Worm (Caenorhabditis elegans) whole organism, L4 larva: ENCODE measurements around the gene K10C2.7.

Source experiments
- F26F4.8 ChIP-seq: fragments of 200-800 bp; sonication (Bioruptor generic); conservative IDR thresholded peaks from 2 replicates; pipeline ENCODE4 v1.3.6; 2022; ENCODE audit warnings: missing genetic modification characterization, missing compliant biosample characterization
- F49E8.2 ChIP-seq: sonication (generic microtip); optimal IDR thresholded peaks from 2 replicates; lab custom pipeline; 2016; ENCODE audit warnings: missing compliant biosample characterization, mild to moderate bottlenecking, missing genetic modification characterization, borderline replicate concordance
- T20F7.1 ChIP-seq: fragments of 200-800 bp; sonication (Bioruptor generic); optimal IDR thresholded peaks from 2 replicates; lab custom pipeline; 2018; ENCODE audit warnings: mild to moderate bottlenecking, missing genetic modification characterization, missing compliant biosample characterization
- Y48G9A.11 ChIP-seq: fragments of 200-800 bp; sonication (Bioruptor generic); IDR thresholded peaks from 2 replicates; pipeline ENCODE4 v1.3.6; 2022; ENCODE audit warnings: missing genetic modification reagents, missing genetic modification characterization, missing compliant biosample characterization
- ceh-28 ChIP-seq: fragments of 150-350 bp; optimal IDR thresholded peaks from 2 replicates; lab custom pipeline; 2014; ENCODE audit warnings: missing biosample characterization, missing genetic modification reagents, missing genetic modification characterization
- ceh-32 ChIP-seq: sonication (generic microtip); optimal IDR thresholded peaks from 2 replicates; lab custom pipeline; 2016; ENCODE audit warnings: mild to moderate bottlenecking, missing genetic modification characterization, missing compliant biosample characterization; ENCODE audit not compliant: poor library complexity
- ceh-44 ChIP-seq: fragments of 200-800 bp; sonication (Bioruptor generic); IDR thresholded peaks from 2 replicates; pipeline ENCODE4 v1.3.6; 2022; ENCODE audit warnings: missing genetic modification reagents, missing genetic modification characterization, missing compliant biosample characterization
- ceh-62 ChIP-seq: sonication (generic microtip); optimal IDR thresholded peaks from 2 replicates; lab custom pipeline; 2017; ENCODE audit warnings: missing biosample characterization, missing genetic modification characterization
- ces-1 ChIP-seq: fragments of 150-350 bp; sonication (generic microtip); optimal IDR thresholded peaks from 4 replicates; lab custom pipeline; 2014; ENCODE audit warnings: missing biosample characterization, missing genetic modification reagents, missing genetic modification characterization
- ctbp-1 ChIP-seq: fragments of 200-800 bp; sonication (Bioruptor generic); IDR thresholded peaks from 2 replicates; pipeline ENCODE4 v1.3.6; 2022; ENCODE audit warnings: missing genetic modification reagents, missing genetic modification characterization, missing compliant biosample characterization
- daf-12 ChIP-seq: fragments of 150-350 bp; optimal IDR thresholded peaks from 2 replicates; lab custom pipeline; 2014; ENCODE audit warnings: missing biosample characterization, missing genetic modification reagents, missing genetic modification characterization
- daf-16 ChIP-seq, 3 experiments: sonication (generic microtip); optimal IDR thresholded peaks; 2 replicates each; lab custom pipeline; 2016 to 2017; ENCODE audit warnings: missing genetic modification characterization in 3 of 3, missing genetic modification reagents in 3 of 3, mild to moderate bottlenecking in 2 of 3, missing compliant biosample characterization in 2 of 3, missing biosample characterization in 1 of 3, moderate library complexity in 1 of 3
- dmd-6 ChIP-seq: fragments of 200-800 bp; sonication (Bioruptor generic); IDR thresholded peaks from 2 replicates; pipeline ENCODE4 v1.3.6; 2022; ENCODE audit warnings: missing genetic modification reagents, missing genetic modification characterization, missing compliant biosample characterization
- dmd-8 ChIP-seq: fragments of 200-800 bp; sonication (Bioruptor generic); IDR thresholded peaks from 2 replicates; pipeline ENCODE4 v1.3.6; 2022; ENCODE audit warnings: missing genetic modification characterization, missing compliant biosample characterization
- dve-1 ChIP-seq: sonication (generic microtip); optimal IDR thresholded peaks from 2 replicates; lab custom pipeline; 2017; ENCODE audit warnings: antibody characterized with exemption, mild to moderate bottlenecking, missing genetic modification characterization, missing compliant biosample characterization; ENCODE audit not compliant: insufficient read depth
- egl-27 ChIP-seq: sonication (generic microtip); optimal IDR thresholded peaks from 3 replicates; lab custom pipeline; 2017; ENCODE audit warnings: missing biosample characterization, missing genetic modification reagents, missing genetic modification characterization
- fkh-10 ChIP-seq: fragments of 150-350 bp; optimal IDR thresholded peaks from 2 replicates; lab custom pipeline; 2014; ENCODE audit warnings: missing biosample characterization, missing genetic modification reagents, missing genetic modification characterization
- gei-8 ChIP-seq: fragments of 200-800 bp; sonication (Bioruptor generic); optimal IDR thresholded peaks from 2 replicates; lab custom pipeline; 2018; ENCODE audit warnings: mild to moderate bottlenecking, missing genetic modification characterization, missing compliant biosample characterization
- hif-1 ChIP-seq, 2 experiments: sonication (generic microtip); optimal IDR thresholded peaks; 2 replicates each; lab custom pipeline; 2016 to 2017; ENCODE audit warnings: missing compliant biosample characterization in 2 of 2, missing genetic modification characterization in 2 of 2, missing genetic modification reagents in 2 of 2, missing genotype in 2 of 2, mild to moderate bottlenecking in 1 of 2
- hlh-11 ChIP-seq: fragments of 200-800 bp; sonication (Bioruptor generic); optimal IDR thresholded peaks from 2 replicates; lab custom pipeline; 2018; ENCODE audit warnings: mild to moderate bottlenecking, missing genetic modification characterization, missing compliant biosample characterization
- hlh-30 ChIP-seq: sonication (generic microtip); optimal IDR thresholded peaks from 2 replicates; lab custom pipeline; 2017; ENCODE audit warnings: antibody characterized with exemption, mild to moderate bottlenecking, missing genetic modification characterization, missing compliant biosample characterization; ENCODE audit not compliant: insufficient read depth
- lim-7 ChIP-seq: fragments of 200-800 bp; sonication (Bioruptor generic); IDR thresholded peaks from 2 replicates; pipeline ENCODE4 v1.3.6; 2022; ENCODE audit warnings: missing genetic modification characterization, missing compliant biosample characterization
- lin-1 ChIP-seq: fragments of 200-800 bp; sonication (Bioruptor generic); IDR thresholded peaks from 2 replicates; pipeline ENCODE4 v1.3.6; 2022; ENCODE audit warnings: missing genetic modification reagents, missing genetic modification characterization, missing compliant biosample characterization
- lin-29 ChIP-seq: fragments of 200-800 bp; sonication (Bioruptor generic); IDR thresholded peaks from 2 replicates; pipeline ENCODE4 v1.3.6; 2022; ENCODE audit warnings: missing genetic modification reagents, missing genetic modification characterization, missing compliant biosample characterization
- lin-38 ChIP-seq: fragments of 200-800 bp; sonication (Bioruptor generic); IDR thresholded peaks from 2 replicates; pipeline ENCODE4 v1.3.6; 2022; ENCODE audit warnings: missing genetic modification reagents, missing genetic modification characterization, missing compliant biosample characterization
- lin-39 ChIP-seq: fragments of 150-350 bp; optimal IDR thresholded peaks from 2 replicates; lab custom pipeline; 2014; ENCODE audit warnings: missing biosample characterization, missing genetic modification reagents, missing genetic modification characterization
- mdl-1 ChIP-seq, 2 experiments: fragments of 150-350 bp in 1 of 2; sonication (generic microtip) in 1 of 2; optimal IDR thresholded peaks; 2 replicates each; lab custom pipeline; 2014 to 2017; ENCODE audit warnings: missing biosample characterization in 2 of 2, missing genetic modification characterization in 2 of 2
- mdt-29 ChIP-seq: fragments of 200-800 bp; sonication (Bioruptor generic); IDR thresholded peaks from 2 replicates; pipeline ENCODE4 v1.3.6; 2022; ENCODE audit warnings: missing genetic modification reagents, missing genetic modification characterization, missing compliant biosample characterization
- mxl-3 ChIP-seq: fragments of 200-800 bp; sonication (Bioruptor generic); optimal IDR thresholded peaks from 2 replicates; lab custom pipeline; 2018; ENCODE audit warnings: mild to moderate bottlenecking, missing genetic modification characterization, missing compliant biosample characterization
- nhr-111 ChIP-seq: fragments of 200-800 bp; sonication (Bioruptor generic); optimal IDR thresholded peaks from 2 replicates; lab custom pipeline; 2018; ENCODE audit warnings: mild to moderate bottlenecking, missing genetic modification characterization, missing compliant biosample characterization
- nhr-28 ChIP-seq: fragments of 150-350 bp; optimal IDR thresholded peaks from 2 replicates; lab custom pipeline; 2014; ENCODE audit warnings: missing biosample characterization, missing genetic modification characterization
- nhr-48 ChIP-seq: sonication (generic microtip); optimal IDR thresholded peaks from 2 replicates; lab custom pipeline; 2016; ENCODE audit warnings: mild to moderate bottlenecking, missing genetic modification characterization, missing compliant biosample characterization
- nhr-6 ChIP-seq: fragments of 150-350 bp; optimal IDR thresholded peaks from 2 replicates; lab custom pipeline; 2014; ENCODE audit warnings: missing biosample characterization, missing genetic modification characterization
- nhr-76 ChIP-seq: fragments of 150-350 bp; optimal IDR thresholded peaks from 2 replicates; lab custom pipeline; 2014; ENCODE audit warnings: missing biosample characterization, missing genetic modification characterization
- php-3 ChIP-seq: fragments of 200-800 bp; sonication (Bioruptor generic); IDR thresholded peaks from 2 replicates; pipeline ENCODE4 v1.3.6; 2022; ENCODE audit warnings: missing genetic modification reagents, missing genetic modification characterization, missing compliant biosample characterization
- pqm-1 ChIP-seq: sonication (generic microtip); optimal IDR thresholded peaks from 2 replicates; lab custom pipeline; 2017; ENCODE audit warnings: missing biosample characterization, missing genetic modification characterization
- snpc-4 ChIP-seq: fragments of 150-350 bp; optimal IDR thresholded peaks from 2 replicates; lab custom pipeline; 2014; ENCODE audit warnings: missing biosample characterization, missing genetic modification characterization
- spr-1 ChIP-seq: sonication (generic microtip); optimal IDR thresholded peaks from 2 replicates; lab custom pipeline; 2016; ENCODE audit warnings: mild to moderate bottlenecking, missing genetic modification characterization, missing compliant biosample characterization
- spr-3 ChIP-seq: fragments of 200-800 bp; sonication (Bioruptor generic); optimal IDR thresholded peaks from 2 replicates; lab custom pipeline; 2018; ENCODE audit warnings: mild to moderate bottlenecking, missing genetic modification characterization, missing compliant biosample characterization
- unc-39 ChIP-seq: sonication (generic microtip); optimal IDR thresholded peaks from 2 replicates; lab custom pipeline; 2017; ENCODE audit warnings: missing biosample characterization, missing genetic modification characterization
- vab-7 ChIP-seq: fragments of 200-800 bp; sonication (Bioruptor generic); IDR thresholded peaks from 2 replicates; pipeline ENCODE4 v1.3.6; 2022; ENCODE audit warnings: missing genetic modification reagents, missing genetic modification characterization, missing compliant biosample characterization
- zag-1 ChIP-seq: fragments of 150-350 bp; optimal IDR thresholded peaks from 2 replicates; lab custom pipeline; 2014; ENCODE audit warnings: missing biosample characterization, missing genetic modification characterization
- zfp-2 ChIP-seq: sonication (generic microtip); optimal IDR thresholded peaks from 2 replicates; lab custom pipeline; 2016; ENCODE audit warnings: mild to moderate bottlenecking, missing genetic modification characterization, missing compliant biosample characterization
- ztf-11 ChIP-seq: fragments of 150-350 bp; optimal IDR thresholded peaks from 2 replicates; lab custom pipeline; 2014; ENCODE audit warnings: missing biosample characterization, missing genetic modification characterization

The K10C2.7 gene

DNA sequence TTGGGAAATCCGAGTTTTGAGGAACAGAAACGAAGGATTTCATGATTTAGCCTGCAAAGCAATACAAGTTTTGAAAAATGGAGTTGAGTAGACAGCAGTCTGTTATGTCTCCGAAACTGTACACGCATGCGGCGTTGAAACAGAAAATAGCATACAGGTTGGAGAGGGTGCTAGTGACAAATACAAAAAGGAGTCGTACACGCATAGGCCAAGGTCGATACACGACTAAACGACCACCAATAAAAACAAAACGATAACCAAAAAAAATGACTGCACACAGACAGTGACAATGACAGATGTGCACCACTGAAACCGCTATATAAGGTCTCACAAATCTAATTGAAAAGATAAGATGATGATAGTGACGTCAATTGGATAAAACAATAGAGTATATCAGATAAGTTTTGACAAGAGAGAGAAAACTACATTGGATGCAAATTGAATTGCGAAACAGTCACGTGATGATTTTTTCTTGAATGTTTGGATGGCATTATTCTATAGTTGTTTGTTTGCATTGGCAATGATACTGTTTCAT is 5.7 kb upstream of the K10C2.7 start, which contains the start of gene fah-1 (continued):
- TF ChIP-seq vab-7 (GFP tag; lab: Robert Waterston, UW): no peak
- TF ChIP-seq mxl-3 (GFP tag; lab: Kevin White, UChicago): no peak
- TF ChIP-seq ceh-28 (tag; lab: Kevin White, UChicago): no peak
- no peak for TF ChIP-seq nhr-6 (tag; lab: Kevin White, UChicago)
- TF ChIP-seq daf-12 (tag; lab: Kevin White, UChicago): no peak
- no peak for TF ChIP-seq gei-8 (GFP tag; lab: Kevin White, UChicago)
- no peak for TF ChIP-seq hif-1 (tag; optimal IDR thresholded peaks at IDR 0.05; lab: Kevin White, UChicago)
- no peak for TF ChIP-seq egl-27 (tag; lab: Kevin White, UChicago)
- peak; percentile 71; the same call in 1 of the 2 replicates for TF ChIP-seq php-3 (GFP tag; lab: Robert Waterston, UW)
- no peak for TF ChIP-seq unc-39 (tag; lab: Kevin White, UChicago)
- no peak for TF ChIP-seq daf-16 (GFP tag; optimal IDR thresholded peaks at IDR 0.05; lab: Kevin White, UChicago)
- TF ChIP-seq daf-16 (tag; optimal IDR thresholded peaks at IDR 0.05; lab: Kevin White, UChicago): peak; percentile 73
- TF ChIP-seq nhr-76 (tag; lab: Kevin White, UChicago): no peak
- no peak for TF ChIP-seq zag-1 (tag; lab: Kevin White, UChicago)
- no peak for TF ChIP-seq lin-1 (GFP tag; lab: Robert Waterston, UW)
- TF ChIP-seq F26F4.8 (GFP tag; lab: Robert Waterston, UW): no peak
- no peak for TF ChIP-seq F49E8.2 (tag; lab: Kevin White, UChicago)
- TF ChIP-seq ceh-62 (tag; lab: Kevin White, UChicago): no peak
- no peak for TF ChIP-seq snpc-4
- no peak for TF ChIP-seq zfp-2 (tag; lab: Kevin White, UChicago)
- peak; percentile 37 for TF ChIP-seq T20F7.1 (GFP tag; lab: Kevin White, UChicago)
- no peak for TF ChIP-seq nhr-111
- peak; percentile 67 for TF ChIP-seq dmd-6 (GFP tag; lab: Robert Waterston, UW)
- TF ChIP-seq ctbp-1 (GFP tag; lab: Robert Waterston, UW): no peak
- TF ChIP-seq ztf-11: no peak
- no peak for TF ChIP-seq ceh-32
- TF ChIP-seq, all 104 proteins: peak for 19

ce11 chrX:6446564-6446963 is 3.3 kb upstream of the K10C2.7 start, which contains the start of gene asp-14:
TSS of gene asp-14 (minus strand) at chrX:6446664.
- TF ChIP-seq dmd-8 (GFP tag; lab: Robert Waterston, UW): no peak
- TF ChIP-seq daf-16 (GFP tag; optimal IDR thresholded peaks at IDR 0.05; lab: Kevin White, UChicago): no peak
- peak; percentile 17 for TF ChIP-seq daf-16 (tag; optimal IDR thresholded peaks at IDR 0.05; lab: Kevin White, UChicago)
- no peak for TF ChIP-seq Y48G9A.11 (GFP tag; lab: Robert Waterston, UW)
- TF ChIP-seq, all 104 proteins: peak for 1

DNA sequence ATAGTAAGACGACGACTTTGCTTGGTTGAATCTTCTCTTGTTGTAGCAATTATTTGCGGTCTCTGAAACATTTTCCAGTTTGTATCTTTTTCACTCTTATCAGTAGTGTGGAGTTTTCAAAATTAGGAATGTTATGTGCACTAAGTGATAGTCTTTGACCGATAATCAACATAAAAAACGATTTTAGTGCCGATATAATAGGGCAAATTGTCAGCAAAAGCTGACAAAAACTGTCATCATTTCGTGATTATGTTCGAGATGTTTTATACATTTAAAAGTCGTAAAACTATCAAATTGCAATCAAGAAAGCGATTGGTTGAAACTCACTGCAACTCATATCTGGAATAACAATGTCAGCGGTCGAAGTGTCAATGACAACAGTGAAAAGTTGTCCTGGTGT is 2.0 kb upstream of the K10C2.7 start:
- TF ChIP-seq mdl-1 (tag; optimal IDR thresholded peaks at IDR 0.05; lab: Kevin White, UChicago) (no peak), F49E8.2 (tag; lab: Kevin White, UChicago) (no peak), dve-1 (tag; lab: Kevin White, UChicago) (peak; percentile 89), dmd-6 (GFP tag; lab: Robert Waterston, UW) (peak; percentile 51), hlh-30 (tag; lab: Kevin White, UChicago) (no peak), lin-29 (no peak), daf-16 (GFP tag; optimal IDR thresholded peaks at IDR 0.05; lab: Kevin White, UChicago) (no peak), daf-16 (tag; optimal IDR thresholded peaks at IDR 0.05; lab: Kevin White, UChicago) (peak; percentile 91), mdt-29 (GFP tag; lab: Robert Waterston, UW) (no peak), nhr-28 (tag; lab: Kevin White, UChicago) (peak; percentile 22), lin-38 (GFP tag; lab: Robert Waterston, UW) (no peak), ceh-44 (GFP tag; lab: Robert Waterston, UW) (no peak), pqm-1 (tag; lab: Kevin White, UChicago) (peak; percentile 28), nhr-48 (tag; lab: Kevin White, UChicago) (no peak), fkh-10 (no peak), ces-1 (no peak), php-3 (GFP tag; lab: Robert Waterston, UW) (peak; percentile 99), lin-39 (tag; lab: Kevin White, UChicago) (no peak), hlh-11 (tag; lab: Kevin White, UChicago) (no peak), unc-39 (tag; lab: Kevin White, UChicago) (no peak), lim-7 (GFP tag; lab: Robert Waterston, UW) (no peak), Y48G9A.11 (GFP tag; lab: Robert Waterston, UW) (no peak), T20F7.1 (GFP tag; lab: Kevin White, UChicago) (peak; percentile 5), spr-1 (no peak), spr-3 (GFP tag; lab: Kevin White, UChicago) (no peak), egl-27 (tag; lab: Kevin White, UChicago) (no peak)
